Worm (Caenorhabditis elegans) whole organism, young adult: ENCODE results near the gene Y44F5A.1.

Source experiments
- B0261.1 ChIP-seq: sonication (generic microtip); optimal IDR thresholded peaks from 2 replicates; lab custom pipeline; 2016; ENCODE audit warnings: mild to moderate bottlenecking, missing genetic modification characterization, moderate library complexity, missing compliant biosample characterization
- B0336.3 ChIP-seq: fragments of 200-800 bp; sonication (Bioruptor generic); IDR thresholded peaks from 2 replicates; pipeline ENCODE4 v1.3.6; 2022; ENCODE audit warnings: missing genetic modification characterization, missing compliant biosample characterization
- C06A6.2 ChIP-seq: fragments of 200-800 bp; sonication (Bioruptor generic); conservative IDR thresholded peaks from 2 replicates; pipeline ENCODE4 v1.3.6; 2022; ENCODE audit warnings: missing genetic modification characterization, missing compliant biosample characterization
- F52B5.7 ChIP-seq: sonication (generic microtip); optimal IDR thresholded peaks from 2 replicates; lab custom pipeline; 2016; ENCODE audit warnings: mild to moderate bottlenecking, missing genetic modification characterization, missing compliant biosample characterization
- F57A8.1 ChIP-seq: fragments of 200-800 bp; sonication (Bioruptor generic); optimal IDR thresholded peaks from 2 replicates; lab custom pipeline; 2018; ENCODE audit warnings: mild to moderate bottlenecking, missing genetic modification characterization, moderate library complexity, missing compliant biosample characterization
- K11D2.4 ChIP-seq: fragments of 200-800 bp; sonication (Bioruptor generic); IDR thresholded peaks from 2 replicates; pipeline ENCODE4 v1.3.6; 2022; ENCODE audit warnings: missing genetic modification reagents, missing genetic modification characterization, missing compliant biosample characterization
- K12H6.12 ChIP-seq: fragments of 200-800 bp; sonication (Bioruptor generic); optimal IDR thresholded peaks from 2 replicates; lab custom pipeline; 2018; ENCODE audit warnings: mild to moderate bottlenecking, missing genetic modification characterization, missing compliant biosample characterization
- T26A5.8 ChIP-seq: sonication (generic microtip); optimal IDR thresholded peaks from 2 replicates; lab custom pipeline; 2016; ENCODE audit warnings: missing genetic modification characterization, missing compliant biosample characterization
- Y67H2A.10 ChIP-seq: fragments of 200-800 bp; sonication (Bioruptor generic); conservative IDR thresholded peaks from 2 replicates; pipeline ENCODE4 v1.3.6; 2022; ENCODE audit warnings: missing genetic modification reagents, missing genetic modification characterization, missing compliant biosample characterization
- Y79H2A.3 ChIP-seq: fragments of 200-800 bp; sonication (Bioruptor generic); conservative IDR thresholded peaks from 2 replicates; pipeline ENCODE4 v1.3.6; 2022; ENCODE audit warnings: missing genetic modification reagents, missing genetic modification characterization, missing compliant biosample characterization
- attf-3 ChIP-seq: fragments of 200-800 bp; sonication (Bioruptor generic); conservative IDR thresholded peaks from 2 replicates; pipeline ENCODE4 v1.3.6; 2022; ENCODE audit warnings: missing genetic modification reagents, missing genetic modification characterization, missing compliant biosample characterization
- attf-5 ChIP-seq: fragments of 200-800 bp; sonication (Bioruptor generic); optimal IDR thresholded peaks from 2 replicates; lab custom pipeline; 2018; ENCODE audit warnings: mild to moderate bottlenecking, missing genetic modification characterization, missing compliant biosample characterization
- ceh-100 ChIP-seq: fragments of 200-800 bp; sonication (Bioruptor generic); IDR thresholded peaks from 2 replicates; pipeline ENCODE4 v1.3.6; 2022; ENCODE audit warnings: missing genetic modification reagents, missing genetic modification characterization, missing compliant biosample characterization
- ceh-91 ChIP-seq: fragments of 200-800 bp; sonication (Bioruptor generic); IDR thresholded peaks from 2 replicates; pipeline ENCODE4 v1.3.6; 2022; ENCODE audit warnings: missing genetic modification reagents, missing genetic modification characterization, missing compliant biosample characterization
- chd-7 ChIP-seq: sonication (generic microtip); optimal IDR thresholded peaks from 2 replicates; lab custom pipeline; 2016; ENCODE audit warnings: mild to moderate bottlenecking, missing genetic modification characterization, moderate library complexity, missing compliant biosample characterization
- dpl-1 ChIP-seq: fragments of 150-350 bp; optimal IDR thresholded peaks from 2 replicates; lab custom pipeline; 2014; ENCODE audit warnings: missing biosample characterization, missing genetic modification reagents, missing genetic modification characterization
- egrh-3 ChIP-seq: fragments of 200-800 bp; sonication (Bioruptor generic); IDR thresholded peaks from 2 replicates; pipeline ENCODE4 v1.3.6; 2022; ENCODE audit warnings: missing genetic modification reagents, missing genetic modification characterization, missing compliant biosample characterization
- ets-4 ChIP-seq: fragments of 200-800 bp; sonication (Bioruptor generic); optimal IDR thresholded peaks from 2 replicates; lab custom pipeline; 2018; ENCODE audit warnings: mild to moderate bottlenecking, missing genetic modification characterization, missing compliant biosample characterization
- fkh-3 ChIP-seq: sonication (generic microtip); optimal IDR thresholded peaks from 2 replicates; lab custom pipeline; 2016; ENCODE audit warnings: mild to moderate bottlenecking, missing genetic modification characterization, missing compliant biosample characterization
- hmg-20 ChIP-seq: fragments of 200-800 bp; sonication (Bioruptor generic); IDR thresholded peaks from 2 replicates; pipeline ENCODE4 v1.3.6; 2022; ENCODE audit warnings: missing genetic modification reagents, missing genetic modification characterization, missing compliant biosample characterization
- lag-1 ChIP-seq: fragments of 200-800 bp; sonication (Bioruptor generic); IDR thresholded peaks from 2 replicates; pipeline ENCODE4 v1.3.6; 2022; ENCODE audit warnings: missing genetic modification reagents, missing genetic modification characterization, missing compliant biosample characterization
- let-526 ChIP-seq: fragments of 200-800 bp; sonication (Bioruptor generic); IDR thresholded peaks from 2 replicates; pipeline ENCODE4 v1.3.6; 2022; ENCODE audit warnings: missing genetic modification reagents, missing genetic modification characterization, missing compliant biosample characterization
- lin-35 ChIP-seq, 3 experiments: fragments of 150-350 bp in 2 of 3; sonication (generic microtip) in 1 of 3; optimal IDR thresholded peaks; 2 replicates each; lab custom pipeline; 2014 to 2018; ENCODE audit warnings: missing biosample characterization in 3 of 3, missing genetic modification characterization in 3 of 3, missing genetic modification reagents in 3 of 3
- lin-40 ChIP-seq: sonication (generic microtip); optimal IDR thresholded peaks from 2 replicates; lab custom pipeline; 2016; ENCODE audit warnings: missing genetic modification characterization, mild to moderate bottlenecking, missing compliant biosample characterization, missing genotype, missing genetic modification reagents
- lin-54 ChIP-seq: fragments of 200-800 bp; sonication (Bioruptor generic); optimal IDR thresholded peaks from 2 replicates; lab custom pipeline; 2018; ENCODE audit warnings: mild to moderate bottlenecking, missing genetic modification characterization, missing compliant biosample characterization
- lir-1 ChIP-seq: fragments of 200-800 bp; sonication (Bioruptor generic); conservative IDR thresholded peaks from 2 replicates; pipeline ENCODE4 v1.3.6; 2022; ENCODE audit warnings: missing genetic modification reagents, missing genetic modification characterization, missing compliant biosample characterization
- lsl-1 ChIP-seq: fragments of 200-800 bp; sonication (Bioruptor generic); optimal IDR thresholded peaks from 2 replicates; lab custom pipeline; 2018; ENCODE audit warnings: mild to moderate bottlenecking, missing genetic modification characterization, moderate library complexity, missing compliant biosample characterization
- lsy-27 ChIP-seq: sonication (generic microtip); optimal IDR thresholded peaks from 2 replicates; lab custom pipeline; 2017; ENCODE audit warnings: missing genetic modification characterization, mild to moderate bottlenecking, missing compliant biosample characterization, antibody characterized with exemption, missing genotype, borderline replicate concordance; ENCODE audit not compliant: insufficient read depth
- mcd-1 ChIP-seq: fragments of 200-800 bp; sonication (Bioruptor generic); IDR thresholded peaks from 2 replicates; pipeline ENCODE4 v1.3.6; 2022; ENCODE audit warnings: missing genetic modification reagents, missing genetic modification characterization, missing compliant biosample characterization
- mes-4 ChIP-seq: sonication (generic microtip); optimal IDR thresholded peaks from 2 replicates; lab custom pipeline; 2016; ENCODE audit warnings: missing genotype, missing genetic modification characterization, missing compliant biosample characterization
- mxl-1 ChIP-seq: sonication (generic microtip); optimal IDR thresholded peaks from 2 replicates; lab custom pipeline; 2016; ENCODE audit warnings: missing genetic modification characterization, missing compliant biosample characterization
- nfya-1 ChIP-seq: sonication (generic microtip); optimal IDR thresholded peaks from 2 replicates; lab custom pipeline; 2017; ENCODE audit warnings: antibody characterized with exemption, missing compliant biosample characterization, missing genetic modification characterization, borderline replicate concordance; ENCODE audit not compliant: insufficient read depth
- nfyb-1 ChIP-seq: fragments of 200-800 bp; sonication (Bioruptor generic); IDR thresholded peaks from 2 replicates; pipeline ENCODE4 v1.3.6; 2022; ENCODE audit warnings: missing genetic modification reagents, missing genetic modification characterization, missing compliant biosample characterization
- nhr-120 ChIP-seq: fragments of 200-800 bp; sonication (Bioruptor generic); IDR thresholded peaks from 2 replicates; pipeline ENCODE4 v1.3.6; 2022; ENCODE audit warnings: missing genetic modification characterization, missing compliant biosample characterization
- nhr-179 ChIP-seq: sonication (generic microtip); optimal IDR thresholded peaks from 2 replicates; lab custom pipeline; 2016; ENCODE audit warnings: mild to moderate bottlenecking, missing genetic modification characterization, missing compliant biosample characterization
- nhr-80 ChIP-seq: sonication (generic microtip); optimal IDR thresholded peaks from 2 replicates; lab custom pipeline; 2016; ENCODE audit warnings: missing genetic modification characterization, missing compliant biosample characterization
- nhr-90 ChIP-seq: sonication (generic microtip); optimal IDR thresholded peaks from 2 replicates; lab custom pipeline; 2016; ENCODE audit warnings: missing genotype, mild to moderate bottlenecking, missing genetic modification characterization, missing compliant biosample characterization
- pha-4 ChIP-seq: fragments of 150-350 bp; sonication (generic microtip); optimal IDR thresholded peaks from 2 replicates; lab custom pipeline; 2014; ENCODE audit warnings: missing biosample characterization, missing genetic modification reagents, missing genetic modification characterization
- rpc-1 ChIP-seq, 2 experiments: fragments of 150-350 bp in 1 of 2; sonication (generic microtip) in 1 of 2; optimal IDR thresholded peaks; 2 replicates each; lab custom pipeline; 2014 to 2018; ENCODE audit warnings: missing biosample characterization in 1 of 2, missing genetic modification characterization in 1 of 2, missing genetic modification reagents in 1 of 2, missing genotype in 1 of 2
- snpc-4 ChIP-seq, 5 experiments: fragments of 150-350 bp in 1 of 5; sonication (generic microtip) in 4 of 5; optimal IDR thresholded peaks; 2 replicates each; lab custom pipeline; 2014 to 2018; ENCODE audit warnings: missing genetic modification characterization in 5 of 5, missing biosample characterization in 3 of 5, antibody characterized with exemption in 2 of 5, mild to moderate bottlenecking in 2 of 5, missing compliant biosample characterization in 2 of 5, missing genotype in 2 of 5, moderate library complexity in 2 of 5, missing genetic modification reagents in 1 of 5
- tbp1 ChIP-seq: fragments of 200-800 bp; sonication (Bioruptor generic); optimal IDR thresholded peaks from 2 replicates; lab custom pipeline; 2018; ENCODE audit warnings: mild to moderate bottlenecking, missing genetic modification characterization, missing compliant biosample characterization
- tbx-9 ChIP-seq: sonication (generic microtip); optimal IDR thresholded peaks from 2 replicates; lab custom pipeline; 2016; ENCODE audit warnings: borderline replicate concordance, missing genetic modification characterization, inconsistent platforms, missing compliant biosample characterization
- tlf-1 ChIP-seq: fragments of 200-800 bp; sonication (Bioruptor generic); optimal IDR thresholded peaks from 2 replicates; lab custom pipeline; 2018; ENCODE audit warnings: mild to moderate bottlenecking, missing genetic modification characterization, missing compliant biosample characterization
- xnd-1 ChIP-seq: sonication (generic microtip); optimal IDR thresholded peaks from 2 replicates; lab custom pipeline; 2016; ENCODE audit warnings: missing genotype, missing genetic modification reagents, missing genetic modification characterization, missing compliant biosample characterization
- zfh-2 ChIP-seq: fragments of 200-800 bp; sonication (Bioruptor generic); conservative IDR thresholded peaks from 2 replicates; pipeline ENCODE4 v1.3.6; 2022; ENCODE audit warnings: missing genetic modification reagents, missing genetic modification characterization, missing compliant biosample characterization
- ztf-26 ChIP-seq: sonication (generic microtip); optimal IDR thresholded peaks from 2 replicates; lab custom pipeline; 2017; ENCODE audit warnings: missing genetic modification characterization, missing compliant biosample characterization
- ztf-3 ChIP-seq: fragments of 200-800 bp; sonication (Bioruptor generic); optimal IDR thresholded peaks from 2 replicates; lab custom pipeline; 2018; ENCODE audit warnings: mild to moderate bottlenecking, missing genetic modification characterization, missing compliant biosample characterization

Gene Y44F5A.1

DNA sequence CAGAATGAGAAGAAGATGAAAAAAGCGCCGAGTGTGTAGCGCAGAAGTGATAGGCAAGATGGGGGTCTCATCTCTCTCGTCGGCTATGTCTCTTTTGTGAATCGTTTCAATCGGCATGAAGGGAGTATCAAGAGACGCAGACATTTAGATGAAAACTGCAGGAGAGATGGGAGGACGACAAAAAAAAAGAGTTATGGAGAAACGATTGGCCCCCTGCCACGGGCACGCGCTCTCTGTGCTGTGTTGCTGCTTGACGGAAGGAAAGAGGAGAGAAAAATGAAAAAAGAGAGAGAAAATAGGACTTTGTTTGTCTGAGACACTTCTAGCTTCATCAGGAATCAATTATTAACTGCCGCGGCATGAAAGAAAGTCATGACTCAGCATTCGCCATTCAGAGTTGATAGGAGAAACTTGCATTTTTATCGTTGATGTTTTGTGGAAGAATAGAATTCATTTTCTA, 23.8 kb downstream of the Y44F5A.1 start (continued):
- no peak for TF ChIP-seq ceh-91
- no peak for TF ChIP-seq ceh-100
- TF ChIP-seq hmg-20: no peak
- TF ChIP-seq K12H6.12 (tag; lab: Kevin White, UChicago): peak; percentile 89
- peak in 1 of 3 experiments; percentile 57 for TF ChIP-seq lin-35 (GFP tag; optimal IDR thresholded peaks at IDR 0.05; lab: Kevin White, UChicago)
- no peak for TF ChIP-seq F52B5.7
- peak; percentile 76 for TF ChIP-seq B0336.3
- no peak for TF ChIP-seq rpc-1 (optimal IDR thresholded peaks at IDR 0.05; lab: Kevin White, UChicago)
- no peak for TF ChIP-seq rpc-1 (tag; optimal IDR thresholded peaks at IDR 0.05; lab: Kevin White, UChicago)
- TF ChIP-seq tbp1 (GFP tag; lab: Kevin White, UChicago): peak; percentile 42
- no peak for TF ChIP-seq Y67H2A.10 (GFP tag; lab: Robert Waterston, UW)
- no peak for TF ChIP-seq nfya-1 (tag; lab: Kevin White, UChicago)
- TF ChIP-seq ztf-26 (tag; lab: Kevin White, UChicago): no peak
- no peak for TF ChIP-seq dpl-1
- no peak for TF ChIP-seq tlf-1
- no peak for TF ChIP-seq ets-4 (GFP tag; lab: Kevin White, UChicago)
- TF ChIP-seq nhr-179 (tag; lab: Kevin White, UChicago): no peak
- TF ChIP-seq zfh-2 (GFP tag; lab: Robert Waterston, UW): peak; percentile 96
- 0 out of 2 replicates have a peak, but pooled peaks have one; percentile 38 for TF ChIP-seq lir-1
- peak; percentile 85 for TF ChIP-seq nfyb-1 (GFP tag; lab: Robert Waterston, UW)
- no peak for TF ChIP-seq mxl-1 (tag; lab: Kevin White, UChicago)
- no peak for TF ChIP-seq lsy-27 (tag; lab: Kevin White, UChicago)
- peak; percentile 82 for TF ChIP-seq lin-40
- 0 out of 2 replicates have a peak, but pooled peaks have one; percentile 38 for TF ChIP-seq let-526
- no peak for TF ChIP-seq lsl-1 (GFP tag; lab: Kevin White, UChicago)
- TF ChIP-seq attf-5 (GFP tag; lab: Kevin White, UChicago): peak; percentile 85
- no peak for TF ChIP-seq snpc-4 (GFP tag; optimal IDR thresholded peaks at IDR 0.05; lab: Kevin White, UChicago)
- TF ChIP-seq snpc-4 (tag; optimal IDR thresholded peaks at IDR 0.05; lab: Kevin White, UChicago): peak in 2 of 4 experiments; percentile 35 to 60
- no peak for TF ChIP-seq mes-4 (tag; lab: Kevin White, UChicago)
- TF ChIP-seq nhr-90 (tag; lab: Kevin White, UChicago): peak; percentile 13
- TF ChIP-seq mcd-1 (GFP tag; lab: Robert Waterston, UW): 0 out of 2 replicates have a peak, but pooled peaks have one; percentile 21
- peak; percentile 4 for TF ChIP-seq ztf-3
- no peak for TF ChIP-seq Y79H2A.3 (GFP tag; lab: Robert Waterston, UW)
- TF ChIP-seq fkh-3 (tag; lab: Kevin White, UChicago): no peak
- TF ChIP-seq lin-54: peak; percentile 41
- no peak for TF ChIP-seq pha-4
- TF ChIP-seq attf-3 (GFP tag; lab: Robert Waterston, UW): 0 out of 2 replicates have a peak, but pooled peaks have one; percentile 18
- no peak for TF ChIP-seq tbx-9
- peak; percentile 74 for TF ChIP-seq chd-7 (tag; lab: Kevin White, UChicago)
- peak; percentile 77; the same call in 1 of the 2 replicates for TF ChIP-seq K11D2.4 (GFP tag; lab: Robert Waterston, UW)
- no peak for TF ChIP-seq T26A5.8 (tag; lab: Kevin White, UChicago)
- TF ChIP-seq F57A8.1 (GFP tag; lab: Kevin White, UChicago): no peak
- no peak for TF ChIP-seq B0261.1
- TF ChIP-seq C06A6.2 (GFP tag; lab: Robert Waterston, UW): 0 out of 2 replicates have a peak, but pooled peaks have one; percentile 38
- no peak for TF ChIP-seq lag-1 (GFP tag; lab: Robert Waterston, UW)
- TF ChIP-seq nhr-80 (tag; lab: Kevin White, UChicago): peak; percentile 91
- no peak for TF ChIP-seq nhr-120 (GFP tag; lab: Robert Waterston, UW)
- TF ChIP-seq egrh-3 (GFP tag; lab: Robert Waterston, UW): peak; percentile 49; the same call in 1 of the 2 replicates
- TF ChIP-seq xnd-1: no peak
- TF ChIP-seq, all 124 proteins: peak for 35
